Worm (Caenorhabditis elegans): ENCODE results near the gene Y8A9A.2.
"Not testable (repeated sequence)": the region's sequence is repeated elsewhere in the genome, so short reads cannot be mapped to it uniquely, and the experiment has no call there.

DNA sequence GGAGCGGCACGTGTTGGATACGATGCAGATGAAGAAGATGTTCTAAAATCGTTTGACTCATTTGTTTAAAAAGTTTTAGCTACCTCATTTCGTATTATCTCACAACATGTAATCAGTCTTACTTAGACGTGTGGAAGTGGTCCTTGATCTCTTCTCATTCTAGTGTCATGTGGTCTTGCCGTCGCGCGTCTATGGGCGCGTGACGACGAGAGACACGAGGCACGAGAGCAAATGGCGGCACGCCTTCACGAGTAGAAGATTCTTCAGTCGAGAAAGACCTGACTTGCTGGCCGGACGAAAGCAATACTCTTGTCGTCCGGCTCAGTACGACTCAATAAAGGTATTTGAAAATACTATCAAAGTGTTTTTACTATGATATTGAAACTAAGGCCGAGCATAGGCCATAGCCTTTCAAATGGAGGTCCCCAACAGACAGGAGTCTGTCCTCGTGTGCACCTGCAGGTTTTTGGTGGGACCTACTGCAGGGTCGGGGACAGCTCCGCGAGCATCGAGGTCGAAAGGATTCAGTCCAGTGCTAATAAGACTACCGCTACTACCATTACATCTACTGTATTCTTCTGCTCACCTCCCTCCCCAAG, 20.9 kb downstream of the Y8A9A.2 start, which contains the start of gene fbxa-24:
- not testable (repeated sequence) for TF ChIP-seq W03F9.2, dao-5, him-1 (tag; optimal IDR thresholded peaks at IDR 0.05)

All from whole organism, L4/young adult.